Fruit fly (Drosophila melanogaster) whole organism, adult: Measurements from ENCODE around the gene CG3335.
A peak's percentile ranks its signal among the peaks of the same experiment; 100 is the strongest.

Source experiments
- CG11617 ChIP-seq: fragments of 200-800 bp; sonication (Bioruptor generic); optimal IDR thresholded peaks from 2 replicates; lab custom pipeline; 2017; ENCODE audit warnings: mild to moderate bottlenecking, missing biosample characterization, missing genetic modification reagents, missing genetic modification characterization
- CG12768 ChIP-seq: fragments of 200-800 bp; sonication (Bioruptor generic); optimal IDR thresholded peaks from 2 replicates; lab custom pipeline; 2017; ENCODE audit warnings: missing biosample characterization, missing genetic modification characterization, mild to moderate bottlenecking, moderate library complexity, missing genetic modification reagents
- CG14711 ChIP-seq: fragments of 200-800 bp; sonication (Bioruptor generic); optimal IDR thresholded peaks from 2 replicates; lab custom pipeline; 2018; ENCODE audit warnings: missing biosample characterization, mild to moderate bottlenecking, missing genetic modification characterization, moderate library complexity
- CG1620 ChIP-seq: fragments of 200-800 bp; sonication (Bioruptor generic); optimal IDR thresholded peaks from 2 replicates; lab custom pipeline; 2016; ENCODE audit warnings: missing biosample characterization, missing genetic modification characterization
- CG5204 ChIP-seq: fragments of 200-800 bp; sonication (Bioruptor generic); optimal IDR thresholded peaks from 2 replicates; lab custom pipeline; 2016; ENCODE audit warnings: missing biosample characterization, missing genetic modification characterization
- CG7045 ChIP-seq: fragments of 200-800 bp; sonication (Bioruptor generic); optimal IDR thresholded peaks from 2 replicates; lab custom pipeline; 2017; ENCODE audit warnings: missing biosample characterization, mild to moderate bottlenecking, missing genetic modification characterization
- CG7101 ChIP-seq: fragments of 200-800 bp; sonication (Bioruptor generic); optimal IDR thresholded peaks from 2 replicates; lab custom pipeline; 2018; ENCODE audit warnings: missing biosample characterization, mild to moderate bottlenecking, missing genetic modification characterization, moderate library complexity
- Clk ChIP-seq: fragments of 200-800 bp; sonication (Bioruptor generic); optimal IDR thresholded peaks from 2 replicates; lab custom pipeline; 2017; ENCODE audit warnings: missing biosample characterization, missing genetic modification characterization
- Crg-1 ChIP-seq: fragments of 200-800 bp; sonication (Bioruptor generic); optimal IDR thresholded peaks from 2 replicates; lab custom pipeline; 2016; ENCODE audit warnings: missing biosample characterization, missing genetic modification characterization
- Hr96 ChIP-seq: fragments of 200-800 bp; sonication (Bioruptor generic); optimal IDR thresholded peaks from 2 replicates; lab custom pipeline; 2016; ENCODE audit warnings: missing biosample characterization, missing genetic modification characterization
- Mnt ChIP-seq: fragments of 200-800 bp; sonication (Bioruptor generic); optimal IDR thresholded peaks from 2 replicates; lab custom pipeline; 2016; ENCODE audit warnings: missing biosample characterization, mild to moderate bottlenecking, missing genetic modification characterization
- bab1 ChIP-seq: fragments of 200-800 bp; sonication (Bioruptor generic); optimal IDR thresholded peaks from 3 replicates; lab custom pipeline; 2019; ENCODE audit warnings: missing biosample characterization, mild to moderate bottlenecking, missing genetic modification characterization, moderate library complexity
- cic ChIP-seq: fragments of 200-800 bp; sonication (Bioruptor generic); optimal IDR thresholded peaks from 2 replicates; lab custom pipeline; 2017; ENCODE audit warnings: missing biosample characterization, mild to moderate bottlenecking, missing genetic modification characterization, moderate library complexity
- cnc ChIP-seq, 2 experiments: fragments of >200 bp; optimal IDR thresholded peaks; 2 replicates each; lab custom pipeline; 2017
- kay ChIP-seq: fragments of 200-800 bp; sonication (Bioruptor generic); peaks from one replicate; lab custom pipeline; 2016; ENCODE audit warnings: missing biosample characterization, missing genetic modification characterization, borderline replicate concordance
- ovo ChIP-seq: fragments of 200-800 bp; sonication (Bioruptor generic); optimal IDR thresholded peaks from 2 replicates; lab custom pipeline; 2016; ENCODE audit warnings: missing biosample characterization, missing genetic modification characterization
- pad ChIP-seq: fragments of 200-800 bp; sonication (Bioruptor generic); optimal IDR thresholded peaks from 3 replicates; lab custom pipeline; 2017; ENCODE audit warnings: missing biosample characterization, missing genetic modification characterization, mild to moderate bottlenecking, moderate library complexity, missing genetic modification reagents
- tj ChIP-seq: fragments of 200-800 bp; sonication (Bioruptor generic); optimal IDR thresholded peaks from 3 replicates; lab custom pipeline; 2017; ENCODE audit warnings: missing biosample characterization, mild to moderate bottlenecking, missing genetic modification characterization, moderate library complexity
- toe ChIP-seq: fragments of 200-800 bp; sonication (Bioruptor generic); optimal IDR thresholded peaks from 2 replicates; lab custom pipeline; 2016; ENCODE audit warnings: missing biosample characterization, missing genetic modification characterization

Gene CG3335

dm6 chr3L:9624014-9624413 is at the start of gene CG3335:
TSS of gene CG3335 (plus strand) at chr3L:9624237.
- TF ChIP-seq Mnt (GFP tag; lab: Kevin White, UChicago) (peak; percentile 95), bab1 (GFP tag; lab: Kevin White, UChicago) (no peak)

dm6 chr3L:9583388-9583787 is 40.6 kb upstream of the CG3335 start:
- TF ChIP-seq CG14711 (no peak), CG11617 (GFP tag; lab: Kevin White, UChicago) (no peak), cic (no peak), Clk (GFP tag; lab: Kevin White, UChicago) (no peak), CG12768 (no peak), pad (GFP tag; lab: Kevin White, UChicago) (no peak), Mnt (GFP tag; lab: Kevin White, UChicago) (no peak), CG7045 (GFP tag; lab: Kevin White, UChicago) (no peak), ovo (GFP tag; lab: Kevin White, UChicago) (no peak), CG7101 (tag; lab: Kevin White, UChicago) (no peak), kay (GFP tag; lab: Kevin White, UChicago) (no peak), cnc (optimal IDR thresholded peaks at IDR 0.05; lab: Kevin White, UChicago) (no peak), CG5204 (GFP tag; lab: Kevin White, UChicago) (no peak)

dm6 chr3L:9597464-9597863 is 26.6 kb upstream of the CG3335 start, which contains the start of gene Tmc:
TSS of gene Tmc (plus strand) at chr3L:9597764.
- TF ChIP-seq CG5204 (GFP tag; lab: Kevin White, UChicago) (no peak), cic (no peak), Clk (GFP tag; lab: Kevin White, UChicago) (no peak), CG14711 (no peak), CG7045 (GFP tag; lab: Kevin White, UChicago) (no peak), CG12768 (no peak), CG7101 (tag; lab: Kevin White, UChicago) (no peak), pad (GFP tag; lab: Kevin White, UChicago) (no peak), Crg-1 (no peak), Mnt (GFP tag; lab: Kevin White, UChicago) (no peak), bab1 (GFP tag; lab: Kevin White, UChicago) (no peak)

DNA sequence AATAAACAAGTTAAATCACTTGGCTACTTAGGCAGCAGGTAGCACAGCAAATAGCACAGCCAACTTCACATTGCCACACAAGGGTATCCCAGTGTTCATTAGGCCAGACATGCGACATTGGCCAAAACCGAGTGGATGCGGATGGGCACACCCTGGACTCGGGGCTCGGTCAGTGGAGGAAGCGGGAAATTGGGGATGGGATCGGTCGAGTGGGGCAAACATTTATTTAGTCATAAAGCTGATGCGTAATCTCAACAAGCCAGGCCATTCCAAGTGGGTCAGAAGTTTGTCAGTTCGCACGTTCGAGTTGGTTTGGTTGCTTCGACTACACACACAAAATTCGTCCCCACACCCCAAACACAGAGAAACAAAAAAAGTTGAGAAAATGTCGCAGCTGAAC is 25.3 kb upstream of the CG3335 start, which contains the start of gene CG3222:
TSS of gene CG3222 (plus strand) at position 301 of the 400 bp plus-strand sequence.
- TF ChIP-seq bab1 (GFP tag; lab: Kevin White, UChicago) (no peak), CG12768 (no peak), pad (GFP tag; lab: Kevin White, UChicago) (no peak), CG7045 (GFP tag; lab: Kevin White, UChicago) (no peak), CG11617 (GFP tag; lab: Kevin White, UChicago) (no peak), CG1620 (GFP tag; lab: Kevin White, UChicago) (no peak), ovo (GFP tag; lab: Kevin White, UChicago) (no peak), Mnt (GFP tag; lab: Kevin White, UChicago) (no peak), toe (GFP tag; lab: Kevin White, UChicago) (no peak), CG5204 (GFP tag; lab: Kevin White, UChicago) (no peak), cnc (optimal IDR thresholded peaks at IDR 0.05; lab: Kevin White, UChicago) (no peak), cic (no peak), CG14711 (no peak)

- TF ChIP-seq bab1 (GFP tag; lab: Kevin White, UChicago), result no peak
- no peak for TF ChIP-seq kay (GFP tag; lab: Kevin White, UChicago)
- no peak for TF ChIP-seq ovo (GFP tag; lab: Kevin White, UChicago)
- TF ChIP-seq CG11617 (GFP tag; lab: Kevin White, UChicago), result no peak
- no peak for TF ChIP-seq tj (GFP tag; lab: Kevin White, UChicago)
- no peak for TF ChIP-seq pad (GFP tag; lab: Kevin White, UChicago)
- TF ChIP-seq Clk (GFP tag; lab: Kevin White, UChicago), result no peak
- TF ChIP-seq cnc (optimal IDR thresholded peaks at IDR 0.05; lab: Kevin White, UChicago), result no peak
- no peak for TF ChIP-seq cic
- no peak for TF ChIP-seq Hr96 (GFP tag; lab: Kevin White, UChicago)
- no peak for TF ChIP-seq CG14711
Measured at dm6 chr3L:9601225-9601624, 22.8 kb upstream of the CG3335 start, which contains the start of the genes CG3088 and CG3306. TSS of gene CG3088 (minus strand) at chr3L:9601325. TSS of gene CG3306 (plus strand) at chr3L:9601523.

- no peak for TF ChIP-seq CG5204 (GFP tag; lab: Kevin White, UChicago)
- TF ChIP-seq toe (GFP tag; lab: Kevin White, UChicago), result peak; percentile 35
- no peak for TF ChIP-seq CG1620 (GFP tag; lab: Kevin White, UChicago)
- peak; percentile 35 for TF ChIP-seq pad (GFP tag; lab: Kevin White, UChicago)
- no peak for TF ChIP-seq tj (GFP tag; lab: Kevin White, UChicago)
- TF ChIP-seq Crg-1, result no peak
- TF ChIP-seq Hr96 (GFP tag; lab: Kevin White, UChicago), result no peak
- no peak for TF ChIP-seq ovo (GFP tag; lab: Kevin White, UChicago)
- TF ChIP-seq kay (GFP tag; lab: Kevin White, UChicago), result no peak
- TF ChIP-seq bab1 (GFP tag; lab: Kevin White, UChicago), result peak; percentile 15
- TF ChIP-seq CG7101 (tag; lab: Kevin White, UChicago), result peak; percentile 28
Measured at dm6 chr3L:9613960-9614588, 10.0 kb upstream of the CG3335 start.
